Fruit fly (Drosophila melanogaster): ENCODE results near the gene Prosbeta6.

DNA sequence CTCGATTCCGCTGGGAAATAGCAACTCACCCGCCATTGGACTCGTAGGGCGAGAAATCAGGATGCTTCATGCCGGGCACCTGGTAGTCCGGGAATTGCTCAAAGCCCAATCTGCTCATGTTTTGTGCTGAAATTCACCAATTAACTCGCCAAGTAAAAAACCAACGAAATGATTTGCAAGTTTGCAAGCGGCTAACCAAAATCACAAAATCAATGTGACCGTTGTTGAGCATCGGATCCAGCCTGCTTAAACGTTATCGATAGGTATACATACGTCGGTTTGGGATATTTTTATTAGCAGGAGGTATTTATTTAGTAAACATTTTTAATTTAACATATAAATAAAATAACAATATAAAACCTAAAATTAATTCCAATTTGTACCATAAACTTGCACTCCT is at the start of gene Prosbeta6:
- TF ChIP-seq CTCF (optimal IDR thresholded peaks at IDR 0.05) (peak in 1 of 2 experiments; percentile 5), CG8478 (optimal IDR thresholded peaks at IDR 0.05) (no peak)
